Worm (Caenorhabditis elegans): ENCODE measurements around the gene rnh-2.

DNA sequence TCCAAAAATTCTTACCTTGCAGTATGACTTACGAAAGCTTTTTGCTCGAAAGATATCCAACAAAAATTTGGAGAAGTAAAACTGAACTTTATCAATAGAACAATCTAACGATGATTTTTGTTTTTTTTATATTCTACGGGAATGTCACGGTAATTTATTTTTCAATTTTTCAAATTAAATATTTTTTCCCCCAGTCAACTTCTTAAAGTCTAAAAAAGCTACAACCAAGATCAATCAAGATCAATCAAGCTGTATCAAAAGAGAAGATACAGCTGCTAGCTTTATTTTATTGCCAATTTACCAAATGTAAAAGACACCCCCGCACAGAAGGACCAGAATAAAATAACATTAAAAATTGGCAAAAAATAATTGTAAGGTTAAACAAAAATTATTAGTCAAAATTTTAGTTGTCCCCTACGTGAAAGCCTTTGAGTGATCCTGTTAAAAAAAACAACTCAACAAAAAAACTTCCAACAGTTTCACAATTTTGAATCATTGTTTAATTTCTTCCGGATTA, 41.6 kb upstream of the rnh-2 start, which contains the start of the genes M05D6.1 and M05D6.3:
- TF ChIP-seq ceh-13 (GFP tag; optimal IDR thresholded peaks at IDR 0.05) (no peak), ama-1 (optimal IDR thresholded peaks at IDR 0.05) (no peak), sea-1 (GFP tag; conservative IDR thresholded peaks at IDR 0.05) (no peak), hmbx-1 (tag; optimal IDR thresholded peaks at IDR 0.05) (no peak), hnd-1 (tag; optimal IDR thresholded peaks at IDR 0.05) (no peak), ceh-36 (tag; optimal IDR thresholded peaks at IDR 0.05) (no peak), hmg-4 (GFP tag; optimal IDR thresholded peaks at IDR 0.05) (no peak), pes-1 (GFP tag; IDR thresholded peaks at IDR 0.05) (no peak), scrt-1 (GFP tag; IDR thresholded peaks at IDR 0.05) (no peak), tra-4 (tag; optimal IDR thresholded peaks at IDR 0.05) (no peak), B0310.2 (tag; optimal IDR thresholded peaks at IDR 0.05) (no peak), F13C5.2 (tag; optimal IDR thresholded peaks at IDR 0.05) (no peak), ets-7 (tag; optimal IDR thresholded peaks at IDR 0.05) (no peak)

All from whole organism, early embryonic.